Worm (Caenorhabditis elegans): Measurements from ENCODE around the gene gtf-2F2.

ce11 chrV:18986103-18986502, 7.6 kb upstream of the gtf-2F2 start:
- TF ChIP-seq mdl-1 (tag; optimal IDR thresholded peaks at IDR 0.05), result no peak
- no peak for TF ChIP-seq elt-3 (tag; optimal IDR thresholded peaks at IDR 0.05)
- no peak for TF ChIP-seq ceh-82 (tag; optimal IDR thresholded peaks at IDR 0.05)
- TF ChIP-seq blmp-1 (tag; optimal IDR thresholded peaks at IDR 0.05; ENCODE audit: insufficient read depth), result no peak
- TF ChIP-seq ama-1 (optimal IDR thresholded peaks at IDR 0.05), result no peak
- no peak for TF ChIP-seq nhr-23 (tag; optimal IDR thresholded peaks at IDR 0.05)
- no peak for TF ChIP-seq lin-39 (tag; optimal IDR thresholded peaks at IDR 0.05)
- no peak for TF ChIP-seq nhr-25 (tag; optimal IDR thresholded peaks at IDR 0.05)
- TF ChIP-seq unc-39 (tag; optimal IDR thresholded peaks at IDR 0.05), result no peak
- TF ChIP-seq zag-1 (tag; optimal IDR thresholded peaks at IDR 0.05), result no peak
- no peak for TF ChIP-seq nhr-77 (tag; optimal IDR thresholded peaks at IDR 0.05)
- TF ChIP-seq nhr-11 (tag; optimal IDR thresholded peaks at IDR 0.05), result no peak
- no peak for TF ChIP-seq unc-62 (GFP tag; optimal IDR thresholded peaks at IDR 0.05)
- no peak for TF ChIP-seq nhr-237 (tag; optimal IDR thresholded peaks at IDR 0.05)

Data from whole organism, L2 larva.